Worm (Caenorhabditis elegans) whole organism, young adult: Measurements from ENCODE around the gene Y53F4B.10.

Experiments
- B0019.2 ChIP-seq: fragments of 200-800 bp; sonication (Bioruptor generic); conservative IDR thresholded peaks from 2 replicates; pipeline ENCODE4 v1.3.6; 2022; ENCODE audit warnings: missing genetic modification reagents, missing genetic modification characterization, missing compliant biosample characterization
- B0336.3 ChIP-seq: fragments of 200-800 bp; sonication (Bioruptor generic); IDR thresholded peaks from 2 replicates; pipeline ENCODE4 v1.3.6; 2022; ENCODE audit warnings: missing genetic modification characterization, missing compliant biosample characterization
- D2030.7 ChIP-seq: fragments of 200-800 bp; sonication (Bioruptor generic); IDR thresholded peaks from 2 replicates; pipeline ENCODE4 v1.3.6; 2022; ENCODE audit warnings: missing genetic modification reagents, missing genetic modification characterization, missing compliant biosample characterization
- F37B4.10 ChIP-seq: fragments of 200-800 bp; sonication (Bioruptor generic); IDR thresholded peaks from 2 replicates; pipeline ENCODE4 v1.3.6; 2022; ENCODE audit warnings: missing genetic modification characterization, missing compliant biosample characterization
- F57A8.1 ChIP-seq: fragments of 200-800 bp; sonication (Bioruptor generic); optimal IDR thresholded peaks from 2 replicates; lab custom pipeline; 2018; ENCODE audit warnings: mild to moderate bottlenecking, missing genetic modification characterization, moderate library complexity, missing compliant biosample characterization
- K11D2.4 ChIP-seq: fragments of 200-800 bp; sonication (Bioruptor generic); IDR thresholded peaks from 2 replicates; pipeline ENCODE4 v1.3.6; 2022; ENCODE audit warnings: missing genetic modification reagents, missing genetic modification characterization, missing compliant biosample characterization
- Y56A3A.18 ChIP-seq: fragments of 200-800 bp; sonication (Bioruptor generic); IDR thresholded peaks from 2 replicates; pipeline ENCODE4 v1.3.6; 2022; ENCODE audit warnings: missing genetic modification reagents, missing genetic modification characterization, missing compliant biosample characterization
- Y67H2A.10 ChIP-seq: fragments of 200-800 bp; sonication (Bioruptor generic); conservative IDR thresholded peaks from 2 replicates; pipeline ENCODE4 v1.3.6; 2022; ENCODE audit warnings: missing genetic modification reagents, missing genetic modification characterization, missing compliant biosample characterization
- Y79H2A.3 ChIP-seq: fragments of 200-800 bp; sonication (Bioruptor generic); conservative IDR thresholded peaks from 2 replicates; pipeline ENCODE4 v1.3.6; 2022; ENCODE audit warnings: missing genetic modification reagents, missing genetic modification characterization, missing compliant biosample characterization
- Y95B8A.8 ChIP-seq: fragments of 200-800 bp; sonication (Bioruptor generic); IDR thresholded peaks from 2 replicates; pipeline ENCODE4 v1.3.6; 2022; ENCODE audit warnings: missing genetic modification reagents, missing genetic modification characterization, missing compliant biosample characterization
- akir-1 ChIP-seq: fragments of 200-800 bp; sonication (Bioruptor generic); optimal IDR thresholded peaks from 2 replicates; lab custom pipeline; 2018; ENCODE audit warnings: mild to moderate bottlenecking, missing genetic modification characterization, moderate library complexity, missing compliant biosample characterization
- athp-1 ChIP-seq: sonication (generic microtip); optimal IDR thresholded peaks from 2 replicates; lab custom pipeline; 2017; ENCODE audit warnings: mild to moderate bottlenecking, missing genetic modification characterization, missing compliant biosample characterization
- attf-5 ChIP-seq: fragments of 200-800 bp; sonication (Bioruptor generic); optimal IDR thresholded peaks from 2 replicates; lab custom pipeline; 2018; ENCODE audit warnings: mild to moderate bottlenecking, missing genetic modification characterization, missing compliant biosample characterization
- bed-2 ChIP-seq: fragments of 200-800 bp; sonication (Bioruptor generic); IDR thresholded peaks from 2 replicates; pipeline ENCODE4 v1.3.6; 2022; ENCODE audit warnings: missing genetic modification reagents, missing genetic modification characterization, missing compliant biosample characterization
- ccch-3 ChIP-seq: fragments of 200-800 bp; sonication (Bioruptor generic); optimal IDR thresholded peaks from 2 replicates; lab custom pipeline; 2018; ENCODE audit warnings: mild to moderate bottlenecking, missing genetic modification characterization, missing compliant biosample characterization
- cebp-1 ChIP-seq, 2 experiments: fragments of 200-800 bp in 1 of 2; sonication (Bioruptor generic) in 1 of 2; sonication (generic microtip) in 1 of 2; IDR thresholded peaks in 1 of 2; optimal IDR thresholded peaks in 1 of 2; 2 replicates each; pipeline versions ENCODE4 v1.3.6 to Lab custom; 2017 to 2022; ENCODE audit warnings: missing compliant biosample characterization in 2 of 2, missing genetic modification characterization in 2 of 2, mild to moderate bottlenecking in 1 of 2, missing genetic modification reagents in 1 of 2, moderate library complexity in 1 of 2
- ceh-27 ChIP-seq: fragments of 200-800 bp; sonication (Bioruptor generic); optimal IDR thresholded peaks from 2 replicates; lab custom pipeline; 2018; ENCODE audit warnings: mild to moderate bottlenecking, missing genetic modification characterization, moderate library complexity, missing compliant biosample characterization
- ceh-91 ChIP-seq: fragments of 200-800 bp; sonication (Bioruptor generic); IDR thresholded peaks from 2 replicates; pipeline ENCODE4 v1.3.6; 2022; ENCODE audit warnings: missing genetic modification reagents, missing genetic modification characterization, missing compliant biosample characterization
- dpl-1 ChIP-seq: fragments of 150-350 bp; optimal IDR thresholded peaks from 2 replicates; lab custom pipeline; 2014; ENCODE audit warnings: missing biosample characterization, missing genetic modification reagents, missing genetic modification characterization
- efl-1 ChIP-seq: fragments of 150-350 bp; optimal IDR thresholded peaks from 2 replicates; lab custom pipeline; 2014; ENCODE audit warnings: missing biosample characterization, missing genetic modification reagents, missing genetic modification characterization
- egl-44 ChIP-seq: fragments of 200-800 bp; sonication (Bioruptor generic); IDR thresholded peaks from 2 replicates; pipeline ENCODE4 v1.3.6; 2022; ENCODE audit warnings: missing genetic modification reagents, missing genetic modification characterization, missing compliant biosample characterization
- egrh-3 ChIP-seq: fragments of 200-800 bp; sonication (Bioruptor generic); IDR thresholded peaks from 2 replicates; pipeline ENCODE4 v1.3.6; 2022; ENCODE audit warnings: missing genetic modification reagents, missing genetic modification characterization, missing compliant biosample characterization
- ekl-4 ChIP-seq: fragments of 200-800 bp; sonication (Bioruptor generic); IDR thresholded peaks from 2 replicates; pipeline ENCODE4 v1.3.6; 2022; ENCODE audit warnings: missing genetic modification reagents, missing genetic modification characterization, missing compliant biosample characterization
- him-1 ChIP-seq: sonication (generic microtip); optimal IDR thresholded peaks from 2 replicates; lab custom pipeline; 2016; ENCODE audit warnings: missing genotype, missing genetic modification reagents, missing genetic modification characterization, missing compliant biosample characterization
- hlh-26 ChIP-seq: fragments of 200-800 bp; sonication (Bioruptor generic); conservative IDR thresholded peaks from 2 replicates; pipeline ENCODE4 v1.3.6; 2022; ENCODE audit warnings: missing genetic modification reagents, missing genetic modification characterization, missing compliant biosample characterization
- hmg-1.2 ChIP-seq: fragments of 200-800 bp; sonication (Bioruptor generic); IDR thresholded peaks from 2 replicates; pipeline ENCODE4 v1.3.6; 2022; ENCODE audit warnings: missing genetic modification reagents, missing genetic modification characterization, missing compliant biosample characterization
- hsf-1 ChIP-seq: fragments of 200-800 bp; sonication (Bioruptor generic); IDR thresholded peaks from 2 replicates; pipeline ENCODE4 v1.3.6; 2022; ENCODE audit warnings: missing genetic modification reagents, missing genetic modification characterization, missing compliant biosample characterization
- lin-40 ChIP-seq: sonication (generic microtip); optimal IDR thresholded peaks from 2 replicates; lab custom pipeline; 2016; ENCODE audit warnings: missing genetic modification characterization, mild to moderate bottlenecking, missing compliant biosample characterization, missing genotype, missing genetic modification reagents
- lir-1 ChIP-seq: fragments of 200-800 bp; sonication (Bioruptor generic); conservative IDR thresholded peaks from 2 replicates; pipeline ENCODE4 v1.3.6; 2022; ENCODE audit warnings: missing genetic modification reagents, missing genetic modification characterization, missing compliant biosample characterization
- madf-3 ChIP-seq: fragments of 200-800 bp; sonication (Bioruptor generic); IDR thresholded peaks from 2 replicates; pipeline ENCODE4 v1.3.6; 2022; ENCODE audit warnings: missing genetic modification reagents, missing genetic modification characterization, missing compliant biosample characterization
- madf-6 ChIP-seq: fragments of 200-800 bp; sonication (Bioruptor generic); IDR thresholded peaks from 2 replicates; pipeline ENCODE4 v1.3.6; 2022; ENCODE audit warnings: missing genetic modification reagents, missing genetic modification characterization, missing compliant biosample characterization
- madf-8 ChIP-seq: fragments of 200-800 bp; sonication (Bioruptor generic); conservative IDR thresholded peaks from 2 replicates; pipeline ENCODE4 v1.3.6; 2022; ENCODE audit warnings: missing genetic modification reagents, missing genetic modification characterization, missing compliant biosample characterization
- mcd-1 ChIP-seq: fragments of 200-800 bp; sonication (Bioruptor generic); IDR thresholded peaks from 2 replicates; pipeline ENCODE4 v1.3.6; 2022; ENCODE audit warnings: missing genetic modification reagents, missing genetic modification characterization, missing compliant biosample characterization
- mxl-1 ChIP-seq: sonication (generic microtip); optimal IDR thresholded peaks from 2 replicates; lab custom pipeline; 2016; ENCODE audit warnings: missing genetic modification characterization, missing compliant biosample characterization
- nfya-2 ChIP-seq: fragments of 200-800 bp; sonication (Bioruptor generic); IDR thresholded peaks from 2 replicates; pipeline ENCODE4 v1.3.6; 2022; ENCODE audit warnings: missing genetic modification reagents, missing genetic modification characterization, missing compliant biosample characterization
- nfyb-1 ChIP-seq: fragments of 200-800 bp; sonication (Bioruptor generic); IDR thresholded peaks from 2 replicates; pipeline ENCODE4 v1.3.6; 2022; ENCODE audit warnings: missing genetic modification reagents, missing genetic modification characterization, missing compliant biosample characterization
- nhr-80 ChIP-seq: sonication (generic microtip); optimal IDR thresholded peaks from 2 replicates; lab custom pipeline; 2016; ENCODE audit warnings: missing genetic modification characterization, missing compliant biosample characterization
- pbrm-1 ChIP-seq: fragments of 200-800 bp; sonication (Bioruptor generic); IDR thresholded peaks from 2 replicates; pipeline ENCODE4 v1.3.6; 2022; ENCODE audit warnings: missing genetic modification reagents, missing genetic modification characterization, missing compliant biosample characterization
- sea-2 ChIP-seq: fragments of 200-800 bp; sonication (Bioruptor generic); IDR thresholded peaks from 2 replicates; pipeline ENCODE4 v1.3.6; 2022; ENCODE audit warnings: missing genetic modification characterization, missing compliant biosample characterization
- snpc-1.1 ChIP-seq: sonication (generic microtip); optimal IDR thresholded peaks from 2 replicates; lab custom pipeline; 2017; ENCODE audit warnings: missing genetic modification characterization, mild to moderate bottlenecking, missing compliant biosample characterization, antibody characterized with exemption, moderate library complexity, missing genotype, missing genetic modification reagents; ENCODE audit not compliant: insufficient read depth
- snpc-3.4 ChIP-seq: sonication (generic microtip); optimal IDR thresholded peaks from 2 replicates; lab custom pipeline; 2017; ENCODE audit warnings: missing genetic modification characterization, mild to moderate bottlenecking, missing compliant biosample characterization, antibody characterized with exemption, moderate library complexity, missing genotype, missing genetic modification reagents
- somi-1 ChIP-seq: fragments of 200-800 bp; sonication (Bioruptor generic); optimal IDR thresholded peaks from 2 replicates; lab custom pipeline; 2018; ENCODE audit warnings: mild to moderate bottlenecking, missing genetic modification characterization, missing compliant biosample characterization
- tbp1 ChIP-seq: fragments of 200-800 bp; sonication (Bioruptor generic); optimal IDR thresholded peaks from 2 replicates; lab custom pipeline; 2018; ENCODE audit warnings: mild to moderate bottlenecking, missing genetic modification characterization, missing compliant biosample characterization
- tlf-1 ChIP-seq: fragments of 200-800 bp; sonication (Bioruptor generic); optimal IDR thresholded peaks from 2 replicates; lab custom pipeline; 2018; ENCODE audit warnings: mild to moderate bottlenecking, missing genetic modification characterization, missing compliant biosample characterization
- unc-62 ChIP-seq: fragments of 150-350 bp; optimal IDR thresholded peaks from 2 replicates; lab custom pipeline; 2014; ENCODE audit warnings: missing biosample characterization, missing genetic modification reagents, missing genetic modification characterization
- ztf-25 ChIP-seq: fragments of 200-800 bp; sonication (Bioruptor generic); IDR thresholded peaks from 2 replicates; pipeline ENCODE4 v1.3.6; 2022; ENCODE audit warnings: missing genetic modification reagents, missing genetic modification characterization, missing compliant biosample characterization

Y53F4B.10 gene

DNA sequence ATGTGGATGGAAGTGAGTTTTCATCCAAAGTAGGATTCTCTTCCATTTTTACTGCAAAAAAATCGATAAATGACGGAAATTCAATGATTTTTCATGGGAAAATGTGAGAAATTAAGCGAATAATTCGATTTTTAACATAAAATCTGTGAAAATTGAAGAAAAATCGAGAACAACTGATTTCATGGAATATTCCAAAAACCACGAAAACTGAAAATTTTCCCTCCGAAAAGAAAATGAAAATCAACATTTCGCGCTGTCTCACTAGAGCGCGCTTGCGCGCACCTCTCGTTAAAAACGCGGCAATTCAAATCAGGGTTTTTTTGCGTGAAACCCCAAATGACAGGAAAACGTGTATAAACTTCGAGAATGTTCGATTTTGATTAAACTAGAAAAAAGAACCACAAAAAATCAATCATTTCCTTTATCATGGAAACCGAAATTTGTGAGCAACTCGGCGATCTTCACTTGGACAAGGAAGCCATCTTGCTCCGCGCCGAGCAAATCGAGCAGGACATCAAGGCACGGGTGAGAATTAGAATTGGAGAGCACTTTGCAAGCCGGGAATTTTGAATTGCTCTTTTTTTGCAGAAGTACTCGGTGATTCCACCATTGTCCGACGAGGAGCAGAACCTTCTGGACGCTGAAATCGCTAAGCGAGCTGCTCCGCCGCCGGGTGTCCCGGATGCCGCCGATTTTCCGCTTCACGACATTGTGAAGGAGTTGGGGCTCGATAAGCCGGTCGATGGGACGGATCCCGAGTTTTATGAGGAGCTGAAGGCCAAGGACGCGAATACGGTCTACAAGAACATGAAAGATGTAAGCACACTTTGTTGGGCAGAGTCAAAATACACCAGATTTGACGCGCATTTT lies 7.3 kb upstream of the Y53F4B.10 start, which contains the start of the genes Y53F4B.9 and Y53F4B.11:
TSS of gene Y53F4B.9 (minus strand) at position 51 of the 870 bp plus-strand sequence.
TSS of gene Y53F4B.11 (plus strand) at position 383 of the 870 bp plus-strand sequence.
- no peak for TF ChIP-seq F57A8.1 (GFP tag; lab: Kevin White, UChicago)
- TF ChIP-seq nfyb-1 (GFP tag; lab: Robert Waterston, UW): no peak; the same call in 1 of the 2 replicates
- peak; percentile 88 for TF ChIP-seq ekl-4 (GFP tag; lab: Robert Waterston, UW)
- TF ChIP-seq egl-44 (GFP tag; lab: Robert Waterston, UW): no peak
- TF ChIP-seq nhr-80 (tag; lab: Kevin White, UChicago): no peak
- TF ChIP-seq cebp-1 (GFP tag; IDR thresholded peaks at IDR 0.05; lab: Robert Waterston, UW): peak; percentile 65
- TF ChIP-seq cebp-1 (tag; optimal IDR thresholded peaks at IDR 0.05; lab: Kevin White, UChicago): peak; percentile 61
- TF ChIP-seq madf-8 (GFP tag; lab: Robert Waterston, UW): peak; percentile 97
- TF ChIP-seq ccch-3: no peak
- TF ChIP-seq efl-1: peak; percentile 100
- no peak for TF ChIP-seq somi-1 (GFP tag; lab: Kevin White, UChicago)
- peak; percentile 2 for TF ChIP-seq attf-5
- TF ChIP-seq tbp1 (GFP tag; lab: Kevin White, UChicago): peak; percentile 71
- TF ChIP-seq hsf-1: peak; percentile 94
- peak; percentile 30; the same call in 1 of the 2 replicates for TF ChIP-seq Y56A3A.18 (GFP tag; lab: Robert Waterston, UW)
- TF ChIP-seq mcd-1 (GFP tag; lab: Robert Waterston, UW): peak; percentile 98
- TF ChIP-seq mxl-1: no peak
- TF ChIP-seq bed-2: 0 out of 2 replicates have a peak, but pooled peaks have one; percentile 49
- TF ChIP-seq Y95B8A.8: peak; percentile 94
- TF ChIP-seq snpc-3.4 (tag; lab: Kevin White, UChicago): peak; percentile 87
- peak; percentile 67 for TF ChIP-seq ceh-27 (GFP tag; lab: Kevin White, UChicago)
- 0 out of 2 replicates have a peak, but pooled peaks have one; percentile 40 for TF ChIP-seq K11D2.4
- peak; percentile 99 for TF ChIP-seq dpl-1
- peak; percentile 77 for TF ChIP-seq lir-1
- TF ChIP-seq F37B4.10 (GFP tag; lab: Robert Waterston, UW): no peak
- peak; percentile 94 for TF ChIP-seq madf-3 (GFP tag; lab: Robert Waterston, UW)
- TF ChIP-seq sea-2 (GFP tag; lab: Robert Waterston, UW): no peak
- peak; percentile 55 for TF ChIP-seq him-1
- peak; percentile 87; the same call in 1 of the 2 replicates for TF ChIP-seq pbrm-1
- peak; percentile 52 for TF ChIP-seq lin-40 (tag; lab: Kevin White, UChicago)
- TF ChIP-seq Y67H2A.10 (GFP tag; lab: Robert Waterston, UW): no peak
- no peak for TF ChIP-seq akir-1 (GFP tag; lab: Kevin White, UChicago)
- peak; percentile 99 for TF ChIP-seq D2030.7 (GFP tag; lab: Robert Waterston, UW)
- TF ChIP-seq egrh-3: peak; percentile 32; the same call in 1 of the 2 replicates
- peak; percentile 69 for TF ChIP-seq athp-1 (tag; lab: Kevin White, UChicago)
- TF ChIP-seq ceh-91 (GFP tag; lab: Robert Waterston, UW): peak; percentile 97
- TF ChIP-seq B0019.2 (GFP tag; lab: Robert Waterston, UW): peak; percentile 95
- peak; percentile 72 for TF ChIP-seq hmg-1.2 (GFP tag; lab: Robert Waterston, UW)
- peak; percentile 66 for TF ChIP-seq snpc-1.1 (tag; lab: Kevin White, UChicago)
- TF ChIP-seq B0336.3 (GFP tag; lab: Robert Waterston, UW): peak; percentile 92
- 0 out of 2 replicates have a peak, but pooled peaks have one; percentile 31 for TF ChIP-seq ztf-25
- 0 out of 2 replicates have a peak, but pooled peaks have one; percentile 13 for TF ChIP-seq Y79H2A.3 (GFP tag; lab: Robert Waterston, UW)
- TF ChIP-seq unc-62 (GFP tag; lab: Kevin White, UChicago): no peak
- no peak for TF ChIP-seq hlh-26 (GFP tag; lab: Robert Waterston, UW)
- peak; percentile 90 for TF ChIP-seq tlf-1 (GFP tag; lab: Kevin White, UChicago)
- TF ChIP-seq madf-6 (GFP tag; lab: Robert Waterston, UW): peak; percentile 99
- TF ChIP-seq nfya-2 (GFP tag; lab: Robert Waterston, UW): no peak
